Fruit fly (Drosophila melanogaster) whole organism, embryonic: ENCODE data around the gene SmydA-9.

ENCODE experiments used
- Bgb ChIP-seq: fragments of 200-800 bp; sonication (Bioruptor generic); IDR thresholded peaks from 2 replicates; pipeline ENCODE4 v1.3.6; 2022; ENCODE audit warnings: missing biosample characterization, missing genetic modification characterization; ENCODE audit not compliant: partially characterized antibody
- Bteb2 ChIP-seq: fragments of 200-800 bp; sonication (Bioruptor generic); optimal IDR thresholded peaks from 2 replicates; lab custom pipeline; 2016; ENCODE audit warnings: missing biosample characterization, missing genetic modification characterization
- CG11504 ChIP-seq: fragments of 200-800 bp; sonication (Bioruptor generic); optimal IDR thresholded peaks from 3 replicates; lab custom pipeline; 2019; ENCODE audit warnings: missing biosample characterization, mild to moderate bottlenecking, missing genetic modification characterization, moderate library complexity
- CG12659 ChIP-seq: fragments of 200-800 bp; sonication (Bioruptor generic); optimal IDR thresholded peaks from 3 replicates; lab custom pipeline; 2017; ENCODE audit warnings: mild to moderate bottlenecking, missing biosample characterization, missing genetic modification reagents, missing genetic modification characterization
- CG13287 ChIP-seq: fragments of 200-800 bp; sonication (Bioruptor generic); IDR thresholded peaks from 2 replicates; pipeline ENCODE4 v1.3.6; 2022; ENCODE audit warnings: missing biosample characterization, missing genetic modification characterization; ENCODE audit not compliant: partially characterized antibody
- CG14710 ChIP-seq: fragments of 200-800 bp; sonication (Bioruptor generic); optimal IDR thresholded peaks from 3 replicates; lab custom pipeline; 2019; ENCODE audit warnings: missing biosample characterization, mild to moderate bottlenecking, missing genetic modification characterization, moderate library complexity
- CG1647 ChIP-seq: fragments of 200-800 bp; sonication (Bioruptor generic); optimal IDR thresholded peaks from 3 replicates; lab custom pipeline; 2016; ENCODE audit warnings: missing biosample characterization, missing genetic modification characterization
- CG2116 ChIP-seq: fragments of 200-800 bp; sonication (Bioruptor generic); optimal IDR thresholded peaks from 3 replicates; lab custom pipeline; 2018; ENCODE audit warnings: missing biosample characterization, mild to moderate bottlenecking, missing genetic modification characterization
- CG2889 ChIP-seq: fragments of 200-800 bp; sonication (Bioruptor generic); IDR thresholded peaks from 3 replicates; pipeline ENCODE4 v1.3.6; 2022; ENCODE audit warnings: missing biosample characterization, missing genetic modification characterization
- CG30403 ChIP-seq: fragments of 200-800 bp; sonication (Bioruptor generic); optimal IDR thresholded peaks from 3 replicates; lab custom pipeline; 2016; ENCODE audit warnings: missing biosample characterization, missing genetic modification characterization
- CG32532 ChIP-seq: fragments of 200-800 bp; sonication (Bioruptor generic); IDR thresholded peaks from 2 replicates; pipeline ENCODE4 v1.3.6; 2022; ENCODE audit warnings: missing biosample characterization, missing genetic modification characterization
- CG34422 ChIP-seq: fragments of 200-800 bp; sonication (Bioruptor generic); IDR thresholded peaks from 3 replicates; pipeline ENCODE4 v1.3.6; 2022; ENCODE audit warnings: missing biosample characterization, missing genetic modification characterization
- CG3995 ChIP-seq: fragments of 200-800 bp; sonication (Bioruptor generic); optimal IDR thresholded peaks from 3 replicates; lab custom pipeline; 2016; ENCODE audit warnings: missing biosample characterization, missing genetic modification characterization
- CG4617 ChIP-seq: fragments of 200-800 bp; sonication (Bioruptor generic); optimal IDR thresholded peaks from 3 replicates; lab custom pipeline; 2016; ENCODE audit warnings: missing biosample characterization, missing genetic modification characterization, borderline replicate concordance
- CG6272 ChIP-seq: fragments of 200-800 bp; sonication (Bioruptor generic); IDR thresholded peaks from 2 replicates; pipeline ENCODE4 v1.3.6; 2022; ENCODE audit warnings: missing biosample characterization, missing genetic modification characterization
- CG6791 ChIP-seq: fragments of 200-800 bp; sonication (Bioruptor generic); IDR thresholded peaks from 3 replicates; pipeline ENCODE4 v1.3.6; 2022; ENCODE audit warnings: missing biosample characterization, missing genetic modification characterization; ENCODE audit not compliant: partially characterized antibody
- CG7963 ChIP-seq: fragments of 200-800 bp; sonication (Bioruptor generic); IDR thresholded peaks from 3 replicates; pipeline ENCODE4 v1.3.6; 2022; ENCODE audit warnings: missing biosample characterization, missing genetic modification characterization; ENCODE audit not compliant: partially characterized antibody
- CG7987 ChIP-seq: fragments of 200-800 bp; sonication (Bioruptor generic); optimal IDR thresholded peaks from 2 replicates; lab custom pipeline; 2018; ENCODE audit warnings: missing biosample characterization, mild to moderate bottlenecking, missing genetic modification characterization, moderate library complexity
- CG8924 ChIP-seq: fragments of 200-800 bp; optimal IDR thresholded peaks from 3 replicates; lab custom pipeline; 2019; ENCODE audit warnings: missing biosample characterization, mild to moderate bottlenecking, missing genetic modification characterization, moderate library complexity
- CG9797 ChIP-seq: fragments of 200-800 bp; sonication (Bioruptor generic); optimal IDR thresholded peaks from 3 replicates; lab custom pipeline; 2018; ENCODE audit warnings: missing biosample characterization, mild to moderate bottlenecking, missing genetic modification characterization
- CrebB ChIP-seq: fragments of 200-800 bp; sonication (Bioruptor generic); optimal IDR thresholded peaks from 3 replicates; lab custom pipeline; 2018; ENCODE audit warnings: missing biosample characterization, mild to moderate bottlenecking, missing genetic modification characterization
- Doc3 ChIP-seq: fragments of 200-800 bp; sonication (Bioruptor generic); IDR thresholded peaks from 3 replicates; pipeline ENCODE4 v1.3.6; 2022; ENCODE audit warnings: missing biosample characterization, missing genetic modification characterization; ENCODE audit not compliant: partially characterized antibody
- Dp ChIP-seq: fragments of 200-800 bp; sonication (Bioruptor generic); optimal IDR thresholded peaks from 2 replicates; lab custom pipeline; 2018; ENCODE audit warnings: missing biosample characterization, mild to moderate bottlenecking, missing genetic modification characterization, moderate library complexity
- E2f2 ChIP-seq: fragments of 200-800 bp; sonication (Bioruptor generic); IDR thresholded peaks from 2 replicates; pipeline ENCODE4 v1.3.6; 2022; ENCODE audit warnings: missing biosample characterization, missing genetic modification characterization
- Ets97D ChIP-seq: fragments of 200-800 bp; sonication (Bioruptor generic); optimal IDR thresholded peaks from 3 replicates; lab custom pipeline; 2016; ENCODE audit warnings: missing biosample characterization, missing genetic modification characterization
- Med ChIP-seq: fragments of 200-800 bp; sonication (Bioruptor generic); peaks from one replicate; lab custom pipeline; 2016; ENCODE audit warnings: missing biosample characterization, missing genetic modification characterization, mild to moderate bottlenecking, inconsistent platforms, moderate library complexity
- Rfx ChIP-seq: fragments of 200-800 bp; sonication (Bioruptor generic); IDR thresholded peaks from 2 replicates; pipeline ENCODE4 v1.3.6; 2022; ENCODE audit warnings: missing biosample characterization, missing genetic modification characterization
- Sry-β ChIP-seq: fragments of 200-800 bp; sonication (Bioruptor generic); optimal IDR thresholded peaks from 2 replicates; lab custom pipeline; 2018; ENCODE audit warnings: missing biosample characterization, mild to moderate bottlenecking, missing genetic modification characterization, moderate library complexity
- Sry-δ ChIP-seq: fragments of 200-800 bp; sonication (Bioruptor generic); optimal IDR thresholded peaks from 2 replicates; lab custom pipeline; 2016; ENCODE audit warnings: missing biosample characterization, missing genetic modification characterization
- YL-1 ChIP-seq: fragments of 200-800 bp; sonication (Bioruptor generic); optimal IDR thresholded peaks from 3 replicates; lab custom pipeline; 2017; ENCODE audit warnings: missing biosample characterization, mild to moderate bottlenecking, missing genetic modification characterization
- amos ChIP-seq: fragments of 200-800 bp; sonication (Bioruptor generic); IDR thresholded peaks from 2 replicates; pipeline ENCODE4 v1.3.6; 2022; ENCODE audit warnings: missing biosample characterization, missing genetic modification characterization; ENCODE audit not compliant: partially characterized antibody
- bcd ChIP-seq: fragments of 200-800 bp; sonication (Bioruptor generic); optimal IDR thresholded peaks from 2 replicates; lab custom pipeline; 2017; ENCODE audit warnings: missing biosample characterization, mild to moderate bottlenecking, missing genetic modification characterization
- dm ChIP-seq: fragments of 200-800 bp; sonication (Bioruptor generic); optimal IDR thresholded peaks from 3 replicates; lab custom pipeline; 2016; ENCODE audit warnings: missing biosample characterization, missing genetic modification characterization
- exex ChIP-seq: fragments of 200-800 bp; sonication (Bioruptor generic); optimal IDR thresholded peaks from 4 replicates; lab custom pipeline; 2018; ENCODE audit warnings: missing biosample characterization, mild to moderate bottlenecking, missing genetic modification characterization, moderate library complexity
- fd96Cb ChIP-seq: fragments of 200-800 bp; sonication (Bioruptor generic); optimal IDR thresholded peaks from 2 replicates; lab custom pipeline; 2018; ENCODE audit warnings: missing biosample characterization, mild to moderate bottlenecking, missing genetic modification characterization, moderate library complexity
- hbn ChIP-seq: fragments of 200-800 bp; sonication (Bioruptor generic); IDR thresholded peaks from 2 replicates; pipeline ENCODE4 v1.3.6; 2022; ENCODE audit warnings: missing biosample characterization, missing genetic modification characterization; ENCODE audit not compliant: partially characterized antibody
- kay ChIP-seq: fragments of 200-800 bp; sonication (Bioruptor generic); optimal IDR thresholded peaks from 2 replicates; lab custom pipeline; 2016; ENCODE audit warnings: missing biosample characterization, missing genetic modification characterization
- klu ChIP-seq: fragments of 200-800 bp; sonication (Bioruptor generic); IDR thresholded peaks from 2 replicates; pipeline ENCODE4 v1.3.6; 2022; ENCODE audit warnings: missing biosample characterization, missing genetic modification characterization
- knrl ChIP-seq: fragments of 200-800 bp; sonication (Bioruptor generic); IDR thresholded peaks from 3 replicates; pipeline ENCODE4 v1.3.6; 2022; ENCODE audit warnings: missing biosample characterization, missing genetic modification characterization; ENCODE audit not compliant: partially characterized antibody
- mld ChIP-seq: fragments of 200-800 bp; sonication (Bioruptor generic); IDR thresholded peaks from 3 replicates; pipeline ENCODE4 v1.3.6; 2022; ENCODE audit warnings: missing biosample characterization, missing genetic modification characterization; ENCODE audit not compliant: partially characterized antibody
- nom ChIP-seq: fragments of 200-800 bp; sonication (Bioruptor generic); optimal IDR thresholded peaks from 2 replicates; lab custom pipeline; 2017; ENCODE audit warnings: missing biosample characterization, missing genetic modification characterization, mild to moderate bottlenecking, moderate library complexity, missing genetic modification reagents
- psq ChIP-seq: fragments of 200-800 bp; sonication (Bioruptor generic); optimal IDR thresholded peaks from 2 replicates; lab custom pipeline; 2017; ENCODE audit warnings: missing biosample characterization, missing genetic modification characterization
- pum ChIP-seq: fragments of 200-800 bp; sonication (Bioruptor generic); optimal IDR thresholded peaks from 2 replicates; lab custom pipeline; 2016; ENCODE audit warnings: missing biosample characterization, missing genetic modification characterization
- pzg ChIP-seq: fragments of 200-800 bp; sonication (Bioruptor generic); optimal IDR thresholded peaks from 3 replicates; lab custom pipeline; 2018; ENCODE audit warnings: missing biosample characterization, mild to moderate bottlenecking, missing genetic modification characterization, moderate library complexity
- row ChIP-seq: fragments of 200-800 bp; sonication (Bioruptor generic); IDR thresholded peaks from 3 replicates; pipeline ENCODE4 v1.3.6; 2022; ENCODE audit warnings: missing biosample characterization, missing genetic modification characterization
- sisA ChIP-seq: fragments of 200-800 bp; sonication (Bioruptor generic); IDR thresholded peaks from 2 replicates; pipeline ENCODE4 v1.3.6; 2022; ENCODE audit warnings: missing biosample characterization, missing genetic modification characterization
- slou ChIP-seq: fragments of 200-800 bp; sonication (Bioruptor generic); optimal IDR thresholded peaks from 3 replicates; lab custom pipeline; 2016; ENCODE audit warnings: missing biosample characterization, missing genetic modification characterization
- sob ChIP-seq: fragments of 200-800 bp; sonication (Bioruptor generic); IDR thresholded peaks from 2 replicates; pipeline ENCODE4 v1.3.6; 2022; ENCODE audit warnings: missing biosample characterization, missing genetic modification characterization
- zen2 ChIP-seq: fragments of 200-800 bp; sonication (Bioruptor generic); IDR thresholded peaks from 3 replicates; pipeline ENCODE4 v1.3.6; 2022; ENCODE audit warnings: missing biosample characterization, missing genetic modification characterization; ENCODE audit not compliant: partially characterized antibody

SmydA-9 gene

DNA sequence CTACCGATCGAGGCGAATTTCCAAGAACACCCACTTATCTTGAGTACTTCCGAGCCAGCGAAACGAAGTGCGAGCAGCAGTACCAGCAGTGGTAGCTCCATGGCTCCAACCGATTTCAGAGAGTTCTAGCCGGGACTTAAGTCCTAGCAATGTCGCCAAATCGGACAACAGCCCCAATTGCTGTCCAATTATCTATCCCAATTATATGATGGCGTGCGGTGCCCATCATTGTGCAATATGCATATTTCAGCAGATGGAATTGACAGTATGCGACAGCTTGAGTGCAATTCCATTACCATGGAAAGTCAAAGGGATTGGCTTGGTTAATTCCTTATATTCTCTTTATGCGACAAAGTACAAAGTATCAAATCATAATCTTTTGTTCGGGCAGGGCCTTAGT, 25.8 kb upstream of the SmydA-9 start, which contains the start of gene Ir8a:
Gene Ir8a (minus strand): TSS at position 101 of the 400 bp plus-strand sequence.
- TF ChIP-seq slou (GFP tag; lab: Kevin White, UChicago) (no peak), sob (GFP tag; lab: Robert Waterston, UW) (no peak), CG32532 (GFP tag; lab: Robert Waterston, UW) (no peak), CG6272 (GFP tag; lab: Robert Waterston, UW) (no peak), klu (GFP tag; lab: Robert Waterston, UW) (no peak), nom (GFP tag; lab: Kevin White, UChicago) (no peak), fd96Cb (tag; lab: Kevin White, UChicago) (no peak), exex (tag; lab: Kevin White, UChicago) (no peak), CG7987 (GFP tag; lab: Kevin White, UChicago) (no peak), pum (GFP tag; lab: Kevin White, UChicago) (no peak), kay (GFP tag; lab: Kevin White, UChicago) (no peak), Bteb2 (no peak), CG2889 (no peak), CG11504 (tag; lab: Kevin White, UChicago) (no peak), sisA (no peak), CG8924 (tag; lab: Kevin White, UChicago) (no peak)

DNA sequence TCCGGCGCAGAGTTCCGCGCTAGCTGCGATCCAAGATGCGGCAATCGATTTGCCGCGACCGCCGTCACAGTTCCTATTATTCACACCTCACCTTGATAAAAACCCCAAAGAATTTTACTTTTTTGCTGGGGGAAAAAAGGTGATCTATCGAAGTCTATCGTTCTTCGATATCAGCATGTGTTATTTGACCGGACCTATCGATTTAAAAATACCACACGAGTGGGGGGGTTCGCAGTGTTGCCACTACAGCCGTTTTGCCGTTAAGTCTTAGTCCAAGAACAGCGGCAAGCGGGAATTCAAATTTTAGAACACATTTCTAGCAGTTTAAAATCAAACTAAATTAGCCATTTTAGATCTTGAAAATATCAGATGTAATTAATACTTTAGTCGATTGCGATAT, 21.5 kb upstream of the SmydA-9 start, which contains the start of gene CG12121:
Gene CG12121 (minus strand): TSS at position 180 of the 400 bp plus-strand sequence.
- TF ChIP-seq Rfx (GFP tag; lab: Robert Waterston, UW) (no peak), Doc3 (GFP tag; lab: Robert Waterston, UW) (peak; percentile 58), CG6791 (peak; percentile 80), CrebB (tag; lab: Kevin White, UChicago) (no peak), psq (no peak), CG7963 (GFP tag; lab: Robert Waterston, UW) (peak; percentile 72), YL-1 (GFP tag; lab: Kevin White, UChicago) (peak; percentile 39), Sry-β (GFP tag; lab: Kevin White, UChicago) (peak; percentile 52), CG1647 (GFP tag; lab: Kevin White, UChicago) (no peak), Sry-δ (GFP tag; lab: Kevin White, UChicago) (peak; percentile 68), CG4617 (GFP tag; lab: Kevin White, UChicago) (peak; percentile 34), CG12659 (GFP tag; lab: Kevin White, UChicago) (peak; percentile 11), CG14710 (tag; lab: Kevin White, UChicago) (peak; percentile 53), CG13287 (GFP tag; lab: Robert Waterston, UW) (peak; percentile 82), amos (GFP tag; lab: Robert Waterston, UW) (peak; percentile 75; the same call in 1 of the 2 replicates), Dp (GFP tag; lab: Kevin White, UChicago) (peak; percentile 81), CG9797 (GFP tag; lab: Kevin White, UChicago) (peak; percentile 42), Bgb (GFP tag; lab: Robert Waterston, UW) (peak; percentile 80), zen2 (GFP tag; lab: Robert Waterston, UW) (peak; percentile 70), CG34422 (GFP tag; lab: Robert Waterston, UW) (no peak), dm (GFP tag; lab: Kevin White, UChicago) (peak; percentile 11), mld (GFP tag; lab: Robert Waterston, UW) (peak; percentile 57; the same call in 1 of the 3 replicates), Med (GFP tag; lab: Kevin White, UChicago) (peak; percentile 67), CG3995 (GFP tag; lab: Kevin White, UChicago) (peak; percentile 20), E2f2 (peak; percentile 89), pzg (GFP tag; lab: Kevin White, UChicago) (peak; percentile 84), knrl (peak; percentile 52; the same call in 2 of the 3 replicates), hbn (peak; percentile 53; the same call in 1 of the 2 replicates), row (0 out of 3 replicates have a peak, but pooled peaks have one; percentile 21), bcd (GFP tag; lab: Kevin White, UChicago) (no peak), Ets97D (GFP tag; lab: Kevin White, UChicago) (peak; percentile 49), CG30403 (GFP tag; lab: Kevin White, UChicago) (no peak), nom (GFP tag; lab: Kevin White, UChicago) (no peak), CG2116 (GFP tag; lab: Kevin White, UChicago) (peak; percentile 63)
